Worm (Caenorhabditis elegans) whole organism, L4 larva: Measurements from ENCODE around the gene mig-32.

Experiments used
- F44E2.7 ChIP-seq: fragments of 200-800 bp; sonication (Bioruptor generic); IDR thresholded peaks from 2 replicates; pipeline ENCODE4 v2.1.2; 2022; ENCODE audit warnings: missing genetic modification characterization, missing compliant biosample characterization
- R02D3.7 ChIP-seq: fragments of 150-350 bp; sonication (generic microtip); optimal IDR thresholded peaks from 3 replicates; lab custom pipeline; 2014; ENCODE audit warnings: missing biosample characterization, missing genetic modification characterization
- T20F7.1 ChIP-seq: fragments of 200-800 bp; sonication (Bioruptor generic); optimal IDR thresholded peaks from 2 replicates; lab custom pipeline; 2018; ENCODE audit warnings: mild to moderate bottlenecking, missing genetic modification characterization, missing compliant biosample characterization
- Y5F2A.4 ChIP-seq: fragments of 200-800 bp; sonication (Bioruptor generic); optimal IDR thresholded peaks from 2 replicates; lab custom pipeline; 2018; ENCODE audit warnings: mild to moderate bottlenecking, missing genetic modification characterization, missing compliant biosample characterization
- ZK337.2 ChIP-seq: fragments of 200-800 bp; sonication (Bioruptor generic); IDR thresholded peaks from 2 replicates; pipeline ENCODE4 v1.3.6; 2022; ENCODE audit warnings: missing genetic modification reagents, missing genetic modification characterization, missing compliant biosample characterization
- aha-1 ChIP-seq: fragments of 150-350 bp; peaks from one replicate; lab custom pipeline; 2014; ENCODE audit warnings: missing biosample characterization, missing genetic modification characterization
- aly-2 ChIP-seq: sonication (generic microtip); optimal IDR thresholded peaks from 2 replicates; lab custom pipeline; 2018; ENCODE audit warnings: missing biosample characterization, missing genetic modification characterization
- ceh-32 ChIP-seq: sonication (generic microtip); optimal IDR thresholded peaks from 2 replicates; lab custom pipeline; 2016; ENCODE audit warnings: mild to moderate bottlenecking, missing genetic modification characterization, missing compliant biosample characterization; ENCODE audit not compliant: poor library complexity
- ceh-44 ChIP-seq: fragments of 200-800 bp; sonication (Bioruptor generic); IDR thresholded peaks from 2 replicates; pipeline ENCODE4 v1.3.6; 2022; ENCODE audit warnings: missing genetic modification reagents, missing genetic modification characterization, missing compliant biosample characterization
- ces-1 ChIP-seq: fragments of 150-350 bp; sonication (generic microtip); optimal IDR thresholded peaks from 4 replicates; lab custom pipeline; 2014; ENCODE audit warnings: missing biosample characterization, missing genetic modification reagents, missing genetic modification characterization
- daf-16 ChIP-seq, 3 experiments: sonication (generic microtip); optimal IDR thresholded peaks; 2 replicates each; lab custom pipeline; 2016 to 2017; ENCODE audit warnings: missing genetic modification characterization in 3 of 3, missing genetic modification reagents in 3 of 3, mild to moderate bottlenecking in 2 of 3, missing compliant biosample characterization in 2 of 3, missing biosample characterization in 1 of 3, moderate library complexity in 1 of 3
- daf-8 ChIP-seq: fragments of 200-800 bp; sonication (Bioruptor generic); IDR thresholded peaks from 2 replicates; pipeline ENCODE4 v1.3.6; 2022; ENCODE audit warnings: missing genetic modification characterization, missing compliant biosample characterization
- dmd-9 ChIP-seq: fragments of 200-800 bp; sonication (Bioruptor generic); IDR thresholded peaks from 2 replicates; pipeline ENCODE4 v1.3.6; 2022; ENCODE audit warnings: missing genetic modification reagents, missing genetic modification characterization, missing compliant biosample characterization
- dpl-1 ChIP-seq: fragments of 150-350 bp; optimal IDR thresholded peaks from 2 replicates; lab custom pipeline; 2014; ENCODE audit warnings: missing biosample characterization, missing genetic modification reagents, missing genetic modification characterization
- dve-1 ChIP-seq: sonication (generic microtip); optimal IDR thresholded peaks from 2 replicates; lab custom pipeline; 2017; ENCODE audit warnings: antibody characterized with exemption, mild to moderate bottlenecking, missing genetic modification characterization, missing compliant biosample characterization; ENCODE audit not compliant: insufficient read depth
- fos-1 ChIP-seq: fragments of 150-350 bp; optimal IDR thresholded peaks from 2 replicates; lab custom pipeline; 2014; ENCODE audit warnings: missing biosample characterization, missing genetic modification characterization
- gei-8 ChIP-seq: fragments of 200-800 bp; sonication (Bioruptor generic); optimal IDR thresholded peaks from 2 replicates; lab custom pipeline; 2018; ENCODE audit warnings: mild to moderate bottlenecking, missing genetic modification characterization, missing compliant biosample characterization
- lim-7 ChIP-seq: fragments of 200-800 bp; sonication (Bioruptor generic); IDR thresholded peaks from 2 replicates; pipeline ENCODE4 v1.3.6; 2022; ENCODE audit warnings: missing genetic modification characterization, missing compliant biosample characterization
- lin-1 ChIP-seq: fragments of 200-800 bp; sonication (Bioruptor generic); IDR thresholded peaks from 2 replicates; pipeline ENCODE4 v1.3.6; 2022; ENCODE audit warnings: missing genetic modification reagents, missing genetic modification characterization, missing compliant biosample characterization
- lin-15B ChIP-seq: fragments of 150-350 bp; sonication (generic microtip); optimal IDR thresholded peaks from 3 replicates; lab custom pipeline; 2014; ENCODE audit warnings: missing biosample characterization, missing genetic modification characterization
- lin-29 ChIP-seq: fragments of 200-800 bp; sonication (Bioruptor generic); IDR thresholded peaks from 2 replicates; pipeline ENCODE4 v1.3.6; 2022; ENCODE audit warnings: missing genetic modification reagents, missing genetic modification characterization, missing compliant biosample characterization
- lin-38 ChIP-seq: fragments of 200-800 bp; sonication (Bioruptor generic); IDR thresholded peaks from 2 replicates; pipeline ENCODE4 v1.3.6; 2022; ENCODE audit warnings: missing genetic modification reagents, missing genetic modification characterization, missing compliant biosample characterization
- lir-3 ChIP-seq: sonication (generic microtip); optimal IDR thresholded peaks from 2 replicates; lab custom pipeline; 2016; ENCODE audit warnings: mild to moderate bottlenecking, missing genetic modification characterization, missing compliant biosample characterization
- lsy-2 ChIP-seq, 2 experiments: fragments of 150-350 bp in 1 of 2; sonication (generic microtip) in 1 of 2; optimal IDR thresholded peaks; 2 replicates each; lab custom pipeline; 2014 to 2017; ENCODE audit warnings: missing biosample characterization in 2 of 2, missing genetic modification characterization in 2 of 2
- madf-5 ChIP-seq, 2 experiments: fragments of 200-800 bp; sonication (Bioruptor generic); IDR thresholded peaks; 2 replicates each; pipeline ENCODE4 v1.3.6; 2022; ENCODE audit warnings: missing compliant biosample characterization in 2 of 2, missing genetic modification characterization in 2 of 2
- mep-1 ChIP-seq: fragments of 150-350 bp; sonication (generic microtip); optimal IDR thresholded peaks from 3 replicates; lab custom pipeline; 2014; ENCODE audit warnings: missing biosample characterization, missing genetic modification characterization
- mes-2 ChIP-seq: sonication (generic microtip); optimal IDR thresholded peaks from 2 replicates; lab custom pipeline; 2016; ENCODE audit warnings: missing genotype, mild to moderate bottlenecking, missing genetic modification characterization, missing compliant biosample characterization; ENCODE audit not compliant: poor library complexity, severe bottlenecking
- mxl-3 ChIP-seq: fragments of 200-800 bp; sonication (Bioruptor generic); optimal IDR thresholded peaks from 2 replicates; lab custom pipeline; 2018; ENCODE audit warnings: mild to moderate bottlenecking, missing genetic modification characterization, missing compliant biosample characterization
- nhr-10 ChIP-seq: fragments of 150-350 bp; optimal IDR thresholded peaks from 2 replicates; lab custom pipeline; 2014; ENCODE audit warnings: missing biosample characterization, missing genetic modification characterization
- nhr-102 ChIP-seq: sonication (generic microtip); optimal IDR thresholded peaks from 2 replicates; lab custom pipeline; 2016; ENCODE audit warnings: mild to moderate bottlenecking, missing genetic modification characterization, moderate library complexity, missing compliant biosample characterization
- nhr-11 ChIP-seq: fragments of 150-350 bp; optimal IDR thresholded peaks from 2 replicates; lab custom pipeline; 2014; ENCODE audit warnings: missing biosample characterization, missing genetic modification characterization
- nhr-76 ChIP-seq: fragments of 150-350 bp; optimal IDR thresholded peaks from 2 replicates; lab custom pipeline; 2014; ENCODE audit warnings: missing biosample characterization, missing genetic modification characterization
- pha-4 ChIP-seq, 2 experiments: fragments of 150-350 bp in 1 of 2; fragments of 200-800 bp in 1 of 2; sonication (Bioruptor generic) in 1 of 2; IDR thresholded peaks in 1 of 2; optimal IDR thresholded peaks in 1 of 2; 2 replicates each; pipeline versions ENCODE4 v1.3.6 to Lab custom; 2014 to 2022; ENCODE audit warnings: missing genetic modification characterization in 2 of 2, missing genetic modification reagents in 2 of 2, missing biosample characterization in 1 of 2, missing compliant biosample characterization in 1 of 2
- sdz-12 ChIP-seq: fragments of 200-800 bp; sonication (Bioruptor generic); optimal IDR thresholded peaks from 2 replicates; lab custom pipeline; 2018; ENCODE audit warnings: mild to moderate bottlenecking, missing genetic modification characterization, missing compliant biosample characterization
- set-16 ChIP-seq: fragments of 200-800 bp; sonication (Bioruptor generic); IDR thresholded peaks from 2 replicates; pipeline ENCODE4 v1.3.6; 2022; ENCODE audit warnings: missing genetic modification reagents, missing genetic modification characterization, missing compliant biosample characterization
- snpc-1.2 ChIP-seq: fragments of 200-800 bp; sonication (Bioruptor generic); IDR thresholded peaks from 2 replicates; pipeline ENCODE4 v1.3.6; 2022; ENCODE audit warnings: missing genetic modification reagents, missing genetic modification characterization, missing compliant biosample characterization
- spr-1 ChIP-seq: sonication (generic microtip); optimal IDR thresholded peaks from 2 replicates; lab custom pipeline; 2016; ENCODE audit warnings: mild to moderate bottlenecking, missing genetic modification characterization, missing compliant biosample characterization
- unc-62 ChIP-seq, 3 experiments: fragments of 150-350 bp in 1 of 3; sonication (generic microtip); optimal IDR thresholded peaks in 2 of 3; peaks in 1 of 3; 1 replicate in 1 of 3; 2 replicates in 2 of 3; lab custom pipeline; 2014 to 2017; ENCODE audit warnings: missing biosample characterization in 3 of 3, missing genetic modification characterization in 3 of 3, missing genetic modification reagents in 3 of 3, missing genotype in 1 of 3
- vab-7 ChIP-seq: fragments of 200-800 bp; sonication (Bioruptor generic); IDR thresholded peaks from 2 replicates; pipeline ENCODE4 v1.3.6; 2022; ENCODE audit warnings: missing genetic modification reagents, missing genetic modification characterization, missing compliant biosample characterization
- zfp-3 ChIP-seq: fragments of 200-800 bp; sonication (Bioruptor generic); conservative IDR thresholded peaks from 2 replicates; pipeline ENCODE4 v1.3.6; 2022; ENCODE audit warnings: missing genetic modification reagents, missing genetic modification characterization, missing compliant biosample characterization

Gene mig-32

DNA sequence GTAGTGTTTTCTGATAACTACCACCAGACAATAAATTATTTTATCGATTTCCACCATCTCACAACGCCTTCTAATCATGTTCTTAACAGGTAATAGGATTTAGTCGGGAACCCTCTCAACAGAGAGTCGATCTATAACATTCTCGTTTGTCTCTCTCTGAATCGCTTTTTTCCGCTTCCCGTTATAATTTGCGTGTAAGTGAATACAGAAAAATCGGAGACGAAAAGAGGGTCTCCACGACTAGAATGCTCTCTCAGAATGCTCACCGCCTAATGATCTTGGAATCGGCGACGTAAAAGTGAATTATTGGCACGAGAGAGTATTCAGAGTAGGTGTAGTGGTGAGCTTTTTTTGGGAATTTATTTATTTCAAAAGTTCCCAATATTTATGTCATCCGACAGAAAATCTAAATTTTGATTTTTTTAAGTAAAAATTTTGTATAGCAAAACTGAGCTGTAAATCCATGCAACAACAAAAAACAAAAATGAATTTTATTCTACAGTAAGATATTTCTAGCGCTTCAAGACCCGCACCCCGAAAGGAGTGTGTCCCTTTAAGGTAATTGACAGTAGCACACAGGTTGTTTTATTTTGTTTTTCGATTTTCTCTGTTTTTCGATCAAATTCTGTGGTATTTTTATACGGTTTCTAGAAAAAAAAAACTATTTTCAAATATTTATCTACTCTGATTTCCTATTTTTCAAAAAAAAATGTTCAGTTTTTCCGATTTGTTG, 34.9 kb upstream of the mig-32 start:
- TF ChIP-seq lin-1 (no peak), vab-7 (GFP tag; lab: Robert Waterston, UW) (no peak), F44E2.7 (GFP tag; lab: Robert Waterston, UW) (no peak), lsy-2 (tag; optimal IDR thresholded peaks at IDR 0.05; lab: Kevin White, UChicago) (peak in 1 of 2 experiments; percentile 22), nhr-10 (tag; lab: Kevin White, UChicago) (no peak), lin-29 (GFP tag; lab: Robert Waterston, UW) (no peak), zfp-3 (GFP tag; lab: Robert Waterston, UW) (no peak), aha-1 (tag; lab: Kevin White, UChicago) (peak; percentile 1), lir-3 (tag; lab: Kevin White, UChicago) (no peak), ZK337.2 (GFP tag; lab: Robert Waterston, UW) (no peak), daf-16 (GFP tag; optimal IDR thresholded peaks at IDR 0.05; lab: Kevin White, UChicago) (no peak), daf-16 (tag; optimal IDR thresholded peaks at IDR 0.05; lab: Kevin White, UChicago) (no peak), lin-15B (tag; lab: Kevin White, UChicago) (no peak), dmd-9 (GFP tag; lab: Robert Waterston, UW) (no peak), fos-1 (no peak)

DNA sequence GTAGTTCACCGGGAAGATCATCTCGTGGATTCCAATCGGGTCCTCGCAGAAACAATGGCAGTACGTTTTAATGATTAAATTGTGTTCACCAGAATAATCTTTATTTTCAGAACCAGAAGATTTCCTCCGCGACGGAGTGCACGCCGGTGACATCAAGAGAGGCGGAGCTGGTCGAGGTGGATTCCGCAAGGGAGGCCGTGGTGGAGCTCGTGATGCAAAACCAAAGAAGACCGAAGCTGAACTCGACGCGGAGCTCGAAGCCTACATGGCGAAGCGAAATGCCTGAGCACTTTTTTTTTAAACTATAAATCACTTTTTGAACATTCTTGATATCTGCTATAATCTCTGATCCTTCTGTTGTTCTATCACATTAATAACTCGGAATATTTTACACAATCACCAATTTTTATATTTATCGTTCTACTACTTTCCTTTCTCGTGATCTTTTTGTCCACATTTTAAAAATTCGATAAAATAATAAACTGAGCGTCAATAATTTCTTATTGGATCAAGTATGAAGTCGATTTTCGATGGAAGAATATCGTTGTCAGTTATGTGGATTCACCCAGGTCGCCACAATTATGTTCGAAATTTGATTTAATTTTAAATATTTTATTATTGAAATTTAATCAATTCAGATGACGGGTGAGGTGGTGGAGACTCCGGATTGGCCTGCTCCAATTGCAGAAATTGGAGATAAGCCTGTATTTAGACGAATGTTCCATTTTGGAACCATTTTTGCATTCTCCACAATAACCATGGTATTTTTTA, 32.5 kb upstream of the mig-32 start, which contains the start of gene dhhc-6:
dhhc-6 (plus strand) TSS at position 639 of the 771 bp plus-strand sequence.
- TF ChIP-seq pha-4 (GFP tag; IDR thresholded peaks at IDR 0.05; lab: Robert Waterston, UW) (no peak), pha-4 (tag; optimal IDR thresholded peaks at IDR 0.05; lab: Kevin White, UChicago) (no peak), lin-38 (GFP tag; lab: Robert Waterston, UW) (peak; percentile 44), snpc-1.2 (peak; percentile 31; the same call in 1 of the 2 replicates), mep-1 (tag; lab: Kevin White, UChicago) (peak; percentile 30), T20F7.1 (GFP tag; lab: Kevin White, UChicago) (no peak), set-16 (GFP tag; lab: Robert Waterston, UW) (peak; percentile 75), lsy-2 (tag; optimal IDR thresholded peaks at IDR 0.05; lab: Kevin White, UChicago) (no peak), ceh-32 (tag; lab: Kevin White, UChicago) (no peak)
- TF ChIP-seq, all 104 proteins: peak for 4

DNA sequence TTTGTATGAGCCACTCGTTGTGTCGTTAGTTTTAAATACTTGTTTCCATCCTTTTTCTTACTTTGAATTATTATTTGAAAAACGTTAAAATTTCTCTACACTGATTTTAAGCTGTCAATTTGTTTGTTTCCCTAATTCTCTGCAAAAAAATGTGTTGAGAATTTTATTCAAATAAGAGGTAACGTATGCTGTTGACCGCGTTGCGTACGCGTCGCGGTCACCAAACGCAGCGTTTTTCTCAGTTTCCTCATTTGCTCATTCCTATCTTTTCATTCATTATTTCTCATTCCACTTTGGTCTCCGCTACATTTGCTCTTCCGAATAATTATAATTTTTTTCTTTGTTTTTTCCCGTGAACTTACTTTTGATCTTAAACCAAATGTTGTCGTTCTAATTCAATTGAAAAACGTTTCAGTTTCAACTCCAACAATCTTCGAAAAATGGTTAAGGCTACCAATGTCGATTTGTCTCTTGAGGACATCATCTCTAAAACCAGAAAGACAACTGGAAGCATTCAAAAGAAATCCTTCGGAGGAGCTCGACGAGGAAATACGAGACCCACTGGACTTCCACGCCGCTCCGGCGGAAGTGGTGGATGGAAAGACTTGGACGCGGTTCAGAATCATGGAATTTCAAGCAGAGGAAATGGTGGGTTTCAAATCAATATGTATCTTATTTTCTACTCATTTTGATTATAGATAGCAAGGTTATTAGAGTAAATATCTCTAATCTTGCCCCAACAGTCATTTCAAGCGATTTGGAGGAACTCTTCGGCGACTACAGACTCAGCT, 31.1 kb upstream of the mig-32 start, which contains the start of gene aly-3:
aly-3 (plus strand) TSS at position 409 of the 791 bp plus-strand sequence.
- peak in 1 of 2 experiments; percentile 57 for TF ChIP-seq lsy-2 (tag; optimal IDR thresholded peaks at IDR 0.05; lab: Kevin White, UChicago)
- no peak for TF ChIP-seq nhr-11 (tag; lab: Kevin White, UChicago)
- no peak for TF ChIP-seq madf-5 (GFP tag; IDR thresholded peaks at IDR 0.05; lab: Robert Waterston, UW)
- TF ChIP-seq dve-1 (tag; lab: Kevin White, UChicago), result peak; percentile 39
- no peak for TF ChIP-seq sdz-12 (GFP tag; lab: Kevin White, UChicago)
- peak; percentile 64 for TF ChIP-seq mes-2 (tag; lab: Kevin White, UChicago)
- no peak for TF ChIP-seq daf-16 (GFP tag; optimal IDR thresholded peaks at IDR 0.05; lab: Kevin White, UChicago)
- peak; percentile 44 for TF ChIP-seq daf-16 (tag; optimal IDR thresholded peaks at IDR 0.05; lab: Kevin White, UChicago)
- TF ChIP-seq dpl-1, result peak; percentile 12
- TF ChIP-seq lin-38 (GFP tag; lab: Robert Waterston, UW), result peak; percentile 49; the same call in 1 of the 2 replicates
- TF ChIP-seq lim-7 (GFP tag; lab: Robert Waterston, UW), result no peak
- no peak for TF ChIP-seq aly-2 (tag; lab: Kevin White, UChicago)
- no peak for TF ChIP-seq vab-7 (GFP tag; lab: Robert Waterston, UW)
- no peak for TF ChIP-seq daf-8 (GFP tag; lab: Robert Waterston, UW)
- no peak for TF ChIP-seq mxl-3
- TF ChIP-seq nhr-76 (tag; lab: Kevin White, UChicago), result no peak
- TF ChIP-seq Y5F2A.4, result no peak
- no peak for TF ChIP-seq zfp-3 (GFP tag; lab: Robert Waterston, UW)
- TF ChIP-seq R02D3.7 (tag; lab: Kevin White, UChicago), result no peak
- TF ChIP-seq ceh-44 (GFP tag; lab: Robert Waterston, UW), result no peak
- peak in 1 of 2 experiments; percentile 39 for TF ChIP-seq unc-62 (GFP tag; optimal IDR thresholded peaks at IDR 0.05 in 1 of 2; lab: Kevin White, UChicago)
- TF ChIP-seq unc-62 (tag; optimal IDR thresholded peaks at IDR 0.05; lab: Kevin White, UChicago), result no peak
- no peak for TF ChIP-seq ces-1 (GFP tag; lab: Kevin White, UChicago)
- no peak for TF ChIP-seq nhr-102
- TF ChIP-seq spr-1 (tag; lab: Kevin White, UChicago), result no peak
- no peak for TF ChIP-seq gei-8 (GFP tag; lab: Kevin White, UChicago)
